Fruit fly (Drosophila melanogaster): ENCODE measurements around the gene CG12541.

CG12541 gene

dm6 chrX:7109793-7110606 lies 44.1 kb upstream of the CG12541 start, which contains the start of gene fz4 (continued):
- peak; percentile 27 for TF ChIP-seq CG8924 (tag; optimal IDR thresholded peaks at IDR 0.05)
- no peak for TF ChIP-seq gsb-n (tag; optimal IDR thresholded peaks at IDR 0.05)
- TF ChIP-seq CG12299 (tag; optimal IDR thresholded peaks at IDR 0.05) = no peak
- TF ChIP-seq CG2199 (GFP tag; IDR thresholded peaks at IDR 0.05) = no peak
- TF ChIP-seq CG15514 (GFP tag; optimal IDR thresholded peaks at IDR 0.05) = peak; percentile 60
- no peak for TF ChIP-seq CG3995 (GFP tag; optimal IDR thresholded peaks at IDR 0.05)
- no peak for TF ChIP-seq eyg (GFP tag; optimal IDR thresholded peaks at IDR 0.05)
- no peak for TF ChIP-seq prd (optimal IDR thresholded peaks at IDR 0.05)
- TF ChIP-seq prd (GFP tag; IDR thresholded peaks at IDR 0.05) = no peak
- no peak; the same call in 3 of the 4 replicates for TF ChIP-seq Gug (GFP tag; IDR thresholded peaks at IDR 0.05)
- TF ChIP-seq bowl (GFP tag; IDR thresholded peaks at IDR 0.05) = no peak
- TF ChIP-seq ERR (GFP tag; optimal IDR thresholded peaks at IDR 0.05) = no peak
- TF ChIP-seq tap (tag; optimal IDR thresholded peaks at IDR 0.05) = no peak
- no peak for TF ChIP-seq Dbx (GFP tag; IDR thresholded peaks at IDR 0.05)
- TF ChIP-seq tx (GFP tag; optimal IDR thresholded peaks at IDR 0.05) = no peak
- TF ChIP-seq Doc3 (GFP tag; IDR thresholded peaks at IDR 0.05; ENCODE audit: partially characterized antibody) = peak; percentile 53; the same call in 2 of the 3 replicates
- TF ChIP-seq repo (GFP tag; optimal IDR thresholded peaks at IDR 0.05) = no peak
- peak in 1 of 2 experiments; percentile 15 for TF ChIP-seq Hr78 (GFP tag; optimal IDR thresholded peaks at IDR 0.05)
- peak; percentile 61 for TF ChIP-seq nom (GFP tag; optimal IDR thresholded peaks at IDR 0.05)
- TF ChIP-seq gsb (GFP tag; IDR thresholded peaks at IDR 0.05) = no peak
- TF ChIP-seq D19A (tag; optimal IDR thresholded peaks at IDR 0.05) = no peak
- no peak for TF ChIP-seq otp (GFP tag; IDR thresholded peaks at IDR 0.05)
- no peak for TF ChIP-seq Ssrp (tag; optimal IDR thresholded peaks at IDR 0.05)
- TF ChIP-seq z (GFP tag; IDR thresholded peaks at IDR 0.05) = no peak
- TF ChIP-seq CG11085 (GFP tag; IDR thresholded peaks at IDR 0.05) = no peak
- TF ChIP-seq lbe (GFP tag; optimal IDR thresholded peaks at IDR 0.05) = no peak
- TF ChIP-seq CG18764 (GFP tag; optimal IDR thresholded peaks at IDR 0.05) = no peak
- no peak for TF ChIP-seq Bteb2 (GFP tag; optimal IDR thresholded peaks at IDR 0.05)
- peak; percentile 78 for TF ChIP-seq BEAF-32 (GFP tag; optimal IDR thresholded peaks at IDR 0.05)
- no peak for TF ChIP-seq zfh2 (GFP tag; optimal IDR thresholded peaks at IDR 0.05)
- TF ChIP-seq kni (GFP tag; optimal IDR thresholded peaks at IDR 0.05) = peak; percentile 9
- TF ChIP-seq CG17802 (tag; optimal IDR thresholded peaks at IDR 0.05) = no peak
- peak; percentile 40 for TF ChIP-seq oc (tag; optimal IDR thresholded peaks at IDR 0.05)
- no peak for TF ChIP-seq Nf-YB (GFP tag; optimal IDR thresholded peaks at IDR 0.05)
- no peak for TF ChIP-seq Oli (tag; optimal IDR thresholded peaks at IDR 0.05)
- TF ChIP-seq Hr51 (GFP tag; optimal IDR thresholded peaks at IDR 0.05) = no peak
- TF ChIP-seq Fer2 (tag; optimal IDR thresholded peaks at IDR 0.05) = no peak
- TF ChIP-seq CG18011 (GFP tag; optimal IDR thresholded peaks at IDR 0.05) = no peak
- TF ChIP-seq btn (GFP tag; optimal IDR thresholded peaks at IDR 0.05) = no peak
- TF ChIP-seq ranshi (GFP tag; IDR thresholded peaks at IDR 0.05) = no peak
- no peak for TF ChIP-seq CG31388 (GFP tag; optimal IDR thresholded peaks at IDR 0.05)
- peak; percentile 54 for TF ChIP-seq CG12155 (GFP tag; optimal IDR thresholded peaks at IDR 0.05)
- no peak for TF ChIP-seq crp (GFP tag; optimal IDR thresholded peaks at IDR 0.05)
- TF ChIP-seq CG3281 (GFP tag; optimal IDR thresholded peaks at IDR 0.05) = no peak
- TF ChIP-seq kah (GFP tag; optimal IDR thresholded peaks at IDR 0.05) = no peak
- no peak for TF ChIP-seq pum (GFP tag; optimal IDR thresholded peaks at IDR 0.05)
- peak; percentile 60 for TF ChIP-seq Aef1 (GFP tag; IDR thresholded peaks at IDR 0.05)
- TF ChIP-seq CG1603 (tag; optimal IDR thresholded peaks at IDR 0.05) = no peak
- no peak for TF ChIP-seq ems (GFP tag; optimal IDR thresholded peaks at IDR 0.05)

Data from whole organism, embryonic.